Worm (Caenorhabditis elegans): Measurements from ENCODE around the gene F16G10.13.

ce11 chrII:2377751-2378150 lies 18.0 kb downstream of the F16G10.13 start, which contains the start of gene F16G10.6:
- no peak for TF ChIP-seq snpc-4 (tag; optimal IDR thresholded peaks at IDR 0.05)
- TF ChIP-seq unc-39 (tag; optimal IDR thresholded peaks at IDR 0.05) = no peak
- no peak for TF ChIP-seq nhr-237 (tag; optimal IDR thresholded peaks at IDR 0.05)
- no peak for TF ChIP-seq mls-2 (tag; optimal IDR thresholded peaks at IDR 0.05)
- TF ChIP-seq ztf-11 (tag; optimal IDR thresholded peaks at IDR 0.05) = no peak
- TF ChIP-seq lin-13 (tag; optimal IDR thresholded peaks at IDR 0.05) = no peak
- no peak for TF ChIP-seq ces-1 (GFP tag; optimal IDR thresholded peaks at IDR 0.05)
- TF ChIP-seq ceh-43 (GFP tag; optimal IDR thresholded peaks at IDR 0.05) = no peak

Measured in whole organism, mixed stage, embryonic.